Worm (Caenorhabditis elegans) whole organism, L4/young adult: ENCODE data around the gene ZC84.1.

Source experiments
- W03F9.2 ChIP-seq: fragments of 150-350 bp; optimal IDR thresholded peaks from 2 replicates; lab custom pipeline; 2014; ENCODE audit warnings: missing biosample characterization, missing genetic modification characterization
- him-1 ChIP-seq: sonication (generic microtip); optimal IDR thresholded peaks from 2 replicates; lab custom pipeline; 2016; ENCODE audit warnings: missing genotype, missing genetic modification reagents, missing genetic modification characterization, missing compliant biosample characterization

ce11 chrIII:9247221-9247620, 41.1 kb upstream of the ZC84.1 start, which contains the start of gene T02C1.1:
- no peak for TF ChIP-seq him-1 (tag; lab: Kevin White, UChicago)
- TF ChIP-seq W03F9.2, result no peak
